Worm (Caenorhabditis elegans): ENCODE data around the gene F54D10.4.

F54D10.4 gene

ce11 chrII:3808643-3809042 lies 1.8 kb upstream of the F54D10.4 start:
- TF ChIP-seq unc-62 (GFP tag; optimal IDR thresholded peaks at IDR 0.05): no peak

ce11 chrII:3808104-3808503 lies 1.2 kb upstream of the F54D10.4 start, which contains the start of gene F54D10.5:
Gene F54D10.5, minus strand, starts transcription at chrII:3808177.
- no peak for TF ChIP-seq unc-62 (GFP tag; optimal IDR thresholded peaks at IDR 0.05)

- no peak for TF ChIP-seq unc-62 (GFP tag; optimal IDR thresholded peaks at IDR 0.05)
These were observed 1.3 kb downstream of the F54D10.4 start for ce11 chrII:3805518-3805917.

ce11 chrII:3803219-3803618 lies 3.6 kb downstream of the F54D10.4 start, which contains the start of gene ins-32:
Gene ins-32, minus strand, starts transcription at chrII:3803319.
- TF ChIP-seq unc-62 (GFP tag; optimal IDR thresholded peaks at IDR 0.05): no peak

- TF ChIP-seq unc-62 (GFP tag; optimal IDR thresholded peaks at IDR 0.05): no peak
These were observed 11.5 kb downstream of the F54D10.4 start, which contains the start of gene Y8A9A.2 for ce11 chrII:3795323-3795722. Gene Y8A9A.2, plus strand, starts transcription at chrII:3795623.

- no peak for TF ChIP-seq unc-62 (GFP tag; optimal IDR thresholded peaks at IDR 0.05)
These were observed 13.5 kb downstream of the F54D10.4 start, which contains the start of gene fbxb-99 for ce11 chrII:3793336-3793735. Gene fbxb-99, minus strand, starts transcription at chrII:3793436.

- TF ChIP-seq unc-62 (GFP tag; optimal IDR thresholded peaks at IDR 0.05): no peak
These were observed 18.4 kb downstream of the F54D10.4 start for ce11 chrII:3788356-3788962.

ce11 chrII:3787151-3787550 lies 19.7 kb downstream of the F54D10.4 start, which contains the start of gene T24E12.13:
Gene T24E12.13, plus strand, starts transcription at chrII:3787451.
- TF ChIP-seq unc-62 (GFP tag; optimal IDR thresholded peaks at IDR 0.05): no peak

ce11 chrII:3786538-3786937 lies 20.3 kb downstream of the F54D10.4 start:
- TF ChIP-seq unc-62 (GFP tag; optimal IDR thresholded peaks at IDR 0.05): no peak

ce11 chrII:3785756-3786155 lies 21.1 kb downstream of the F54D10.4 start:
- no peak for TF ChIP-seq unc-62 (GFP tag; optimal IDR thresholded peaks at IDR 0.05)

- no peak for TF ChIP-seq unc-62 (GFP tag; optimal IDR thresholded peaks at IDR 0.05)
These were observed 21.6 kb downstream of the F54D10.4 start, which contains the start of gene T24E12.1 for ce11 chrII:3785257-3785656. Gene T24E12.1, plus strand, starts transcription at chrII:3785557.

- TF ChIP-seq unc-62 (GFP tag; optimal IDR thresholded peaks at IDR 0.05): no peak
These were observed 24.4 kb downstream of the F54D10.4 start, which contains the start of gene T24E12.2 for ce11 chrII:3782309-3783000. Gene T24E12.2, plus strand, starts transcription at chrII:3782950.

ce11 chrII:3781238-3781637 lies 25.6 kb downstream of the F54D10.4 start:
- no peak for TF ChIP-seq unc-62 (GFP tag; optimal IDR thresholded peaks at IDR 0.05)

ce11 chrII:3779463-3779862 lies 27.4 kb downstream of the F54D10.4 start, which contains the start of gene T24E12.11:
Gene T24E12.11, minus strand, starts transcription at chrII:3779563.
- no peak for TF ChIP-seq unc-62 (GFP tag; optimal IDR thresholded peaks at IDR 0.05)

ce11 chrII:3777802-3778201 lies 29.1 kb downstream of the F54D10.4 start:
- TF ChIP-seq unc-62 (GFP tag; optimal IDR thresholded peaks at IDR 0.05): no peak

- TF ChIP-seq unc-62 (GFP tag; optimal IDR thresholded peaks at IDR 0.05): no peak
These were observed 31.1 kb downstream of the F54D10.4 start, which contains the start of gene T24E12.3 for ce11 chrII:3775719-3776118. Gene T24E12.3, plus strand, starts transcription at chrII:3776019.

ce11 chrII:3773130-3773529 lies 33.7 kb downstream of the F54D10.4 start, which contains the start of gene T24E12.10:
Gene T24E12.10, minus strand, starts transcription at chrII:3773230.
- TF ChIP-seq unc-62 (GFP tag; optimal IDR thresholded peaks at IDR 0.05): no peak

Measured in whole organism, dauer.